Worm (Caenorhabditis elegans) whole organism, early embryonic: ENCODE measurements around the gene T15B7.14.

ENCODE experiments used
- F13C5.2 ChIP-seq: sonication (generic microtip); optimal IDR thresholded peaks from 2 replicates; lab custom pipeline; 2017; ENCODE audit warnings: mild to moderate bottlenecking, missing genetic modification characterization, inconsistent platforms, missing compliant biosample characterization
- aly-1 ChIP-seq: sonication (generic microtip); optimal IDR thresholded peaks from 2 replicates; lab custom pipeline; 2016; ENCODE audit warnings: missing genetic modification characterization, missing compliant biosample characterization
- ama-1 ChIP-seq: fragments of 150-350 bp; optimal IDR thresholded peaks from 2 replicates; lab custom pipeline; 2014
- ceh-13 ChIP-seq: fragments of 200-800 bp; sonication (Bioruptor generic); optimal IDR thresholded peaks from 2 replicates; lab custom pipeline; 2018; ENCODE audit warnings: mild to moderate bottlenecking, missing genetic modification characterization, missing compliant biosample characterization
- ceh-36 ChIP-seq: sonication (generic microtip); optimal IDR thresholded peaks from 2 replicates; lab custom pipeline; 2016; ENCODE audit warnings: missing genetic modification characterization, inconsistent platforms, missing compliant biosample characterization
- ets-7 ChIP-seq: sonication (generic microtip); optimal IDR thresholded peaks from 2 replicates; lab custom pipeline; 2016; ENCODE audit warnings: missing genotype, missing genetic modification characterization, missing compliant biosample characterization
- flt-1 ChIP-seq: fragments of 200-800 bp; sonication (Bioruptor generic); IDR thresholded peaks from 2 replicates; pipeline ENCODE4 v1.3.6; 2022; ENCODE audit warnings: missing genetic modification characterization, missing compliant biosample characterization
- hmbx-1 ChIP-seq: sonication (generic microtip); optimal IDR thresholded peaks from 2 replicates; lab custom pipeline; 2016; ENCODE audit warnings: mild to moderate bottlenecking, missing genetic modification characterization, missing compliant biosample characterization
- hmg-4 ChIP-seq: fragments of 200-800 bp; sonication (Bioruptor generic); optimal IDR thresholded peaks from 2 replicates; lab custom pipeline; 2018; ENCODE audit warnings: mild to moderate bottlenecking, missing genetic modification characterization, missing compliant biosample characterization
- pes-1 ChIP-seq: fragments of 200-800 bp; sonication (Bioruptor generic); IDR thresholded peaks from 2 replicates; pipeline ENCODE4 v1.3.6; 2022; ENCODE audit warnings: missing genetic modification reagents, missing genetic modification characterization, missing compliant biosample characterization
- scrt-1 ChIP-seq: fragments of 200-800 bp; sonication (Bioruptor generic); IDR thresholded peaks from 2 replicates; pipeline ENCODE4 v1.3.6; 2022; ENCODE audit warnings: missing genetic modification characterization, missing compliant biosample characterization
- tbx-11 ChIP-seq: fragments of 200-800 bp; sonication (Bioruptor generic); IDR thresholded peaks from 2 replicates; pipeline ENCODE4 v1.3.6; 2022; ENCODE audit warnings: missing genetic modification characterization, missing compliant biosample characterization
- tbx-37 ChIP-seq: fragments of 200-800 bp; sonication (Bioruptor generic); conservative IDR thresholded peaks from 2 replicates; pipeline ENCODE4 v1.3.6; 2022; ENCODE audit warnings: missing genetic modification reagents, missing genetic modification characterization, missing compliant biosample characterization

DNA sequence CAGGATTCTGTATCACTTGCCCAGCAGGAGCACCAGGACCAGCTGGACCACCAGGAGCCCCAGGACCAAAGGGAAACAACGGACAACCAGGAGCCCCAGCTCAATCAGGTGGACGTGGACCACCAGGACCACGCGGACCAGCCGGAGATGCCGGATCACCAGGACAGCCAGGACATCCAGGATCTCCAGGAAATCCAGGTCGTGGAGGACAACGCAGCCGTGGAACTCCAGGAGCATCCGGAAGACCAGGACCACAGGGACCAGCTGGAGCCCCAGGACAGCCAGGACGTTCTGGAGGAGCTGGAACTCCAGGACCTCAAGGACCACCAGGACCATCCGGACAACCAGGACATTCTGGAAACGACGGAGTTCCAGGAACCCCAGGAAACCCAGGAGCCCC, 894 bp upstream of the T15B7.14 start:
- TF ChIP-seq aly-1 = no peak
- no peak for TF ChIP-seq scrt-1 (GFP tag; lab: Robert Waterston, UW)
- TF ChIP-seq flt-1 (GFP tag; lab: Robert Waterston, UW) = no peak
- TF ChIP-seq ama-1 (lab: Kevin White, UChicago) = no peak
- TF ChIP-seq hmbx-1 = no peak
- no peak for TF ChIP-seq ceh-13
- no peak for TF ChIP-seq ceh-36 (tag; lab: Kevin White, UChicago)
- TF ChIP-seq pes-1 (GFP tag; lab: Robert Waterston, UW) = no peak
- no peak for TF ChIP-seq tbx-11 (GFP tag; lab: Robert Waterston, UW)
- no peak for TF ChIP-seq tbx-37 (GFP tag; lab: Robert Waterston, UW)
- no peak for TF ChIP-seq ets-7 (tag; lab: Kevin White, UChicago)
- no peak for TF ChIP-seq F13C5.2 (tag; lab: Kevin White, UChicago)
- TF ChIP-seq hmg-4 (GFP tag; lab: Kevin White, UChicago) = no peak
